Worm (Caenorhabditis elegans) whole organism, L3 larva: ENCODE results near the gene abhd-3.1.

Experiments
- ZK546.5 ChIP-seq: sonication (generic microtip); optimal IDR thresholded peaks from 2 replicates; lab custom pipeline; 2017; ENCODE audit warnings: missing biosample characterization, missing genetic modification characterization
- aly-2 ChIP-seq: fragments of 150-350 bp; optimal IDR thresholded peaks from 2 replicates; lab custom pipeline; 2014; ENCODE audit warnings: missing biosample characterization, missing genetic modification characterization
- ama-1 ChIP-seq: fragments of 150-350 bp; optimal IDR thresholded peaks from 2 replicates; lab custom pipeline; 2018
- elt-2 ChIP-seq: sonication (generic microtip); optimal IDR thresholded peaks from 2 replicates; lab custom pipeline; 2016; ENCODE audit warnings: missing genetic modification reagents, mild to moderate bottlenecking, missing genetic modification characterization, missing compliant biosample characterization
- elt-3 ChIP-seq, 3 experiments: fragments of 150-350 bp in 1 of 3; sonication (generic microtip) in 2 of 3; optimal IDR thresholded peaks; 2 replicates in 2 of 3; 4 replicates in 1 of 3; lab custom pipeline; 2014 to 2017; ENCODE audit warnings: missing biosample characterization in 3 of 3, missing genetic modification characterization in 3 of 3
- fkh-10 ChIP-seq: sonication (generic microtip); optimal IDR thresholded peaks from 2 replicates; lab custom pipeline; 2017; ENCODE audit warnings: missing biosample characterization, missing genetic modification reagents, missing genetic modification characterization
- lin-15B ChIP-seq: fragments of 150-350 bp; optimal IDR thresholded peaks from 2 replicates; lab custom pipeline; 2014; ENCODE audit warnings: missing biosample characterization, missing genetic modification characterization
- nhr-11 ChIP-seq: fragments of 150-350 bp; optimal IDR thresholded peaks from 2 replicates; lab custom pipeline; 2014; ENCODE audit warnings: missing biosample characterization, missing genetic modification characterization
- unc-62 ChIP-seq: fragments of 150-350 bp; sonication (generic microtip); optimal IDR thresholded peaks from 4 replicates; lab custom pipeline; 2014; ENCODE audit warnings: missing biosample characterization, missing genetic modification reagents, missing genetic modification characterization
- zag-1 ChIP-seq: fragments of 150-350 bp; optimal IDR thresholded peaks from 2 replicates; lab custom pipeline; 2014; ENCODE audit warnings: missing biosample characterization, missing genetic modification characterization
- ztf-4 ChIP-seq: fragments of 150-350 bp; optimal IDR thresholded peaks from 2 replicates; lab custom pipeline; 2014; ENCODE audit warnings: missing biosample characterization, missing genetic modification characterization

- TF ChIP-seq fkh-10 (GFP tag; lab: Kevin White, UChicago) (no peak), lin-15B (tag; lab: Kevin White, UChicago) (no peak), unc-62 (no peak), elt-3 (tag; optimal IDR thresholded peaks at IDR 0.05; lab: Kevin White, UChicago) (no peak), zag-1 (no peak), ama-1 (lab: Kevin White, UChicago) (no peak), elt-2 (no peak), aly-2 (tag; lab: Kevin White, UChicago) (no peak), ZK546.5 (tag; lab: Kevin White, UChicago) (no peak), ztf-4 (tag; lab: Kevin White, UChicago) (no peak), nhr-11 (tag; lab: Kevin White, UChicago) (no peak)
Measured at ce11 chrV:19997481-19997880, 42.2 kb downstream of the abhd-3.1 start.
